Worm (Caenorhabditis elegans): ENCODE measurements around the gene str-15.

DNA sequence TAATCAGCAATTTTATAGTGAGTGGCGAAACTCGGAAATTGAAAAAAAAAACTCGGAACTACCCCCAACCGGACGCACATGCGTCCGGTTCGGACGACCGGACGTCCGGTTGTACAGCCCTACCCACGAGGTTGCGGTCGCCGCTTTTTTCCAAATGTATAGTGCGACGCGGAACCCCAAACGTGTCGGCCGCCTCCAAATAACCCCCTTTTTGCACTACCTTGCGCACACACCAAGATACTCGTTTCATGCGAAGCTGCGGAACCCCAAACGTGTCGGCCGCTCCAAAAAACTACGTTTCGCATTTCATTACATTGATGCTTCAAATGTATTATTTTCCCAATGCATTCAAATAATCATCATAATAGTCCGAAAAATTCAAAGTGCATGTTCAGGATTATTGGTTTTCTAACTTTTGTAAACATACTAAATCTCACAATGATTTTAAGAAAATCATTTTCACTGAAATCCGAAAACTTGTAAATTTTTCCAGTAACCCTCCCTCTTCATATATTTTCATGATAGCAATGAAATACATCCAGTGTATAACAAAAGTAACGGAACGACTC lies 13.5 kb upstream of the str-15 start, which contains the start of gene srw-35:
- TF ChIP-seq klf-2 (GFP tag; conservative IDR thresholded peaks at IDR 0.05) (no peak), med-1 (GFP tag; optimal IDR thresholded peaks at IDR 0.05; ENCODE audit: insufficient read depth) (no peak), cog-1 (tag; optimal IDR thresholded peaks at IDR 0.05) (no peak), ztf-23 (GFP tag; IDR thresholded peaks at IDR 0.05) (no peak), tab-1 (GFP tag; IDR thresholded peaks at IDR 0.05) (no peak), ztf-29 (GFP tag; IDR thresholded peaks at IDR 0.05) (no peak)
